Fruit fly (Drosophila melanogaster): ENCODE data around the gene CG43895.

DNA sequence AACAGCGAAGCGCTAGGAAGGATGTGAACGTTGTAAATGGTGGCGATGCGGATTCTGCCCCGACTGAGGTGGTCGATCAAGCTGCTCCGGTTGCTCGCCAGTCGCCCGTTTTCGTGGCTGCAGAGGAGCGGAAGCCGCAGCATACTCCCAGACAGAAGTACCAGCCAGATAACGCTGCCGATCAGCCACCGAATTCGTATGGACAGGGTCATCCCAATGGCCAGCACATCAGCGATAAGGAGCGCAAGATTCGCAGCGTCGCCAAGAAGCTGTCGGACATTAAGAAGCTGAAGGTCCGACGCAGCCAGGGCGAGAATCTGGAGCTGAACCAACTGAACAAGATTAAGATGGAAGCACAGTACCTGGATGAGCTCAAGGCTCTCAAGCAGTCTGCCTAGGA lies 13.6 kb upstream of the CG43895 start:
- TF ChIP-seq CTCF (optimal IDR thresholded peaks at IDR 0.05) (no peak), CG8478 (optimal IDR thresholded peaks at IDR 0.05) (no peak)
